Fruit fly (Drosophila melanogaster): ENCODE results near the gene Adk2.

DNA sequence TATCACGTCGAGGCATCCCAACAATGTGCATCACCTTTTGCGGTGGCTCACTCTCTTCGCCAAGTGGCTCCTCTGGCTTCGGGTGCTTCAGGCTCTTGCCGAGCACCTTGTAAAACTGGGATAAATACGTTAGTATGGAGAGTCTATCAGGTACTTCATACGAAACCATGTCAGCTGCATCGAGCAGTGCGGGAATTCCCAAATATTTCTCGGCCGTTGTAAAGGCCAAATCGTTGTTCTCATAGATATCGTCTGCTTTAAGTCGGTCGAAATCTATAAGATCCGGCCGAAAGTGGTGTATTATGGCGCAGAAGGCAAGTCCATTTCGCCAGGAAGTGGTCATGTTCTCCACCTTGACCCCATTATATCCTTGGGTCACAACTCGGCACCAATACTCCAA lies 7.8 kb downstream of the Adk2 start:
- TF ChIP-seq usp (GFP tag; optimal IDR thresholded peaks at IDR 0.05) = no peak
- TF ChIP-seq psq (optimal IDR thresholded peaks at IDR 0.05) = no peak
- TF ChIP-seq CG8478 (optimal IDR thresholded peaks at IDR 0.05) = no peak
